Fruit fly (Drosophila melanogaster) whole organism, prepupa: ENCODE results near the gene Rop.
A peak's percentile ranks its signal among the peaks of the same experiment; 100 is the strongest.

Source experiments
- Blimp-1 ChIP-seq: fragments of 200-800 bp; sonication (Bioruptor generic); optimal IDR thresholded peaks from 3 replicates; lab custom pipeline; 2017; ENCODE audit warnings: missing biosample characterization, missing genetic modification characterization, mild to moderate bottlenecking, moderate library complexity, missing genetic modification reagents
- CG10669 ChIP-seq: fragments of 200-800 bp; sonication (Bioruptor generic); optimal IDR thresholded peaks from 3 replicates; lab custom pipeline; 2018; ENCODE audit warnings: missing biosample characterization, mild to moderate bottlenecking, missing genetic modification characterization, moderate library complexity
- CG11902 ChIP-seq: fragments of 200-800 bp; sonication (Bioruptor generic); optimal IDR thresholded peaks from 3 replicates; lab custom pipeline; 2016; ENCODE audit warnings: missing biosample characterization, missing genetic modification characterization
- CG1621 ChIP-seq: fragments of 200-800 bp; sonication (Bioruptor generic); optimal IDR thresholded peaks from 3 replicates; lab custom pipeline; 2018; ENCODE audit warnings: missing biosample characterization, mild to moderate bottlenecking, missing genetic modification characterization
- CG16779 ChIP-seq: fragments of 200-800 bp; sonication (Bioruptor generic); optimal IDR thresholded peaks from 3 replicates; lab custom pipeline; 2017; ENCODE audit warnings: missing biosample characterization, mild to moderate bottlenecking, missing genetic modification characterization
- CG3032 ChIP-seq: fragments of 200-800 bp; optimal IDR thresholded peaks from 2 replicates; lab custom pipeline; 2019; ENCODE audit warnings: missing biosample characterization, mild to moderate bottlenecking, missing genetic modification characterization, moderate library complexity
- CG31627 ChIP-seq: fragments of 200-800 bp; sonication (Bioruptor generic); optimal IDR thresholded peaks from 3 replicates; lab custom pipeline; 2016; ENCODE audit warnings: missing biosample characterization, missing genetic modification characterization
- CG32006 ChIP-seq: fragments of 200-800 bp; sonication (Bioruptor generic); optimal IDR thresholded peaks from 3 replicates; lab custom pipeline; 2017; ENCODE audit warnings: missing biosample characterization, mild to moderate bottlenecking, missing genetic modification characterization
- CG34406 ChIP-seq: fragments of 200-800 bp; sonication (Bioruptor generic); optimal IDR thresholded peaks from 3 replicates; lab custom pipeline; 2016; ENCODE audit warnings: missing biosample characterization, missing genetic modification characterization
- CG3919 ChIP-seq: fragments of 200-800 bp; sonication (Bioruptor generic); optimal IDR thresholded peaks from 3 replicates; lab custom pipeline; 2016; ENCODE audit warnings: missing biosample characterization, missing genetic modification characterization
- CG4318 ChIP-seq: fragments of 200-800 bp; sonication (Bioruptor generic); optimal IDR thresholded peaks from 3 replicates; lab custom pipeline; 2017; ENCODE audit warnings: missing biosample characterization, mild to moderate bottlenecking, missing genetic modification characterization
- CG6163 ChIP-seq: fragments of 200-800 bp; sonication (Bioruptor generic); IDR thresholded peaks from 3 replicates; pipeline ENCODE4 v1.3.6; 2022; ENCODE audit warnings: missing biosample characterization, missing genetic modification characterization
- CG6276 ChIP-seq: fragments of 200-800 bp; sonication (Bioruptor generic); optimal IDR thresholded peaks from 2 replicates; lab custom pipeline; 2017; ENCODE audit warnings: missing biosample characterization, mild to moderate bottlenecking, missing genetic modification characterization
- CG6792 ChIP-seq: fragments of 200-800 bp; sonication (Bioruptor generic); optimal IDR thresholded peaks from 3 replicates; lab custom pipeline; 2016; ENCODE audit warnings: missing biosample characterization, missing genetic modification characterization
- CG6808 ChIP-seq: fragments of 200-800 bp; sonication (Bioruptor generic); optimal IDR thresholded peaks from 3 replicates; lab custom pipeline; 2017; ENCODE audit warnings: missing biosample characterization, missing genetic modification characterization, mild to moderate bottlenecking, moderate library complexity, missing genetic modification reagents
- CG6854 ChIP-seq: fragments of 200-800 bp; sonication (Bioruptor generic); optimal IDR thresholded peaks from 2 replicates; lab custom pipeline; 2017; ENCODE audit warnings: missing biosample characterization, mild to moderate bottlenecking, missing genetic modification characterization
- CG8119 ChIP-seq: fragments of 200-800 bp; sonication (Bioruptor generic); IDR thresholded peaks from 3 replicates; pipeline ENCODE4 v1.3.6; 2022; ENCODE audit warnings: missing biosample characterization, missing genetic modification characterization
- CG8319 ChIP-seq: fragments of 200-800 bp; sonication (Bioruptor generic); optimal IDR thresholded peaks from 3 replicates; lab custom pipeline; 2016; ENCODE audit warnings: missing biosample characterization, missing genetic modification characterization
- CG8632 ChIP-seq: fragments of 200-800 bp; sonication (Bioruptor generic); optimal IDR thresholded peaks from 3 replicates; lab custom pipeline; 2016; ENCODE audit warnings: missing biosample characterization, missing genetic modification characterization
- Eip75B ChIP-seq: fragments of 200-800 bp; sonication (Bioruptor generic); optimal IDR thresholded peaks from 3 replicates; lab custom pipeline; 2016; ENCODE audit warnings: missing biosample characterization, missing genetic modification characterization
- Eip78C ChIP-seq: fragments of 200-800 bp; sonication (Bioruptor generic); peaks from one replicate; lab custom pipeline; 2016; ENCODE audit warnings: missing biosample characterization, missing genetic modification characterization
- Ets21C ChIP-seq: fragments of 200-800 bp; sonication (Bioruptor generic); optimal IDR thresholded peaks from 3 replicates; lab custom pipeline; 2016; ENCODE audit warnings: missing biosample characterization, missing genetic modification characterization
- Hr39 ChIP-seq: fragments of 200-800 bp; sonication (Bioruptor generic); optimal IDR thresholded peaks from 2 replicates; lab custom pipeline; 2016; ENCODE audit warnings: missing biosample characterization, missing genetic modification characterization
- Lpt ChIP-seq: fragments of 200-800 bp; sonication (Bioruptor generic); optimal IDR thresholded peaks from 3 replicates; lab custom pipeline; 2016; ENCODE audit warnings: missing biosample characterization, missing genetic modification characterization
- Met ChIP-seq: fragments of 200-800 bp; sonication (Bioruptor generic); optimal IDR thresholded peaks from 3 replicates; lab custom pipeline; 2016; ENCODE audit warnings: missing biosample characterization, missing genetic modification characterization
- OdsH ChIP-seq: fragments of 200-800 bp; sonication (Bioruptor generic); optimal IDR thresholded peaks from 3 replicates; lab custom pipeline; 2016; ENCODE audit warnings: missing biosample characterization, missing genetic modification characterization
- Smox ChIP-seq: fragments of 200-800 bp; sonication (Bioruptor generic); optimal IDR thresholded peaks from 3 replicates; lab custom pipeline; 2016; ENCODE audit warnings: missing biosample characterization, missing genetic modification characterization
- Sox102F ChIP-seq: fragments of 200-800 bp; sonication (Bioruptor generic); optimal IDR thresholded peaks from 2 replicates; lab custom pipeline; 2016; ENCODE audit warnings: missing biosample characterization, mild to moderate bottlenecking, missing genetic modification characterization
- Sox15 ChIP-seq: fragments of 200-800 bp; sonication (Bioruptor generic); optimal IDR thresholded peaks from 3 replicates; lab custom pipeline; 2016; ENCODE audit warnings: missing biosample characterization, missing genetic modification characterization
- achi ChIP-seq: fragments of 200-800 bp; sonication (Bioruptor generic); optimal IDR thresholded peaks from 3 replicates; lab custom pipeline; 2016; ENCODE audit warnings: missing biosample characterization, missing genetic modification characterization
- cyc ChIP-seq: fragments of 200-800 bp; sonication (Bioruptor generic); optimal IDR thresholded peaks from 3 replicates; lab custom pipeline; 2016; ENCODE audit warnings: missing biosample characterization, missing genetic modification characterization
- dac ChIP-seq: fragments of 200-800 bp; sonication (Bioruptor generic); optimal IDR thresholded peaks from 2 replicates; lab custom pipeline; 2017; ENCODE audit warnings: missing biosample characterization, mild to moderate bottlenecking, missing genetic modification characterization
- dsx ChIP-seq: fragments of 200-800 bp; optimal IDR thresholded peaks from 3 replicates; lab custom pipeline; 2019; ENCODE audit warnings: missing biosample characterization, mild to moderate bottlenecking, missing genetic modification characterization, moderate library complexity; ENCODE audit not compliant: poor library complexity, severe bottlenecking
- esn ChIP-seq: fragments of 200-800 bp; sonication (Bioruptor generic); optimal IDR thresholded peaks from 2 replicates; lab custom pipeline; 2016; ENCODE audit warnings: missing biosample characterization, mild to moderate bottlenecking, missing genetic modification characterization, moderate library complexity
- fd59A ChIP-seq: fragments of 200-800 bp; sonication (Bioruptor generic); optimal IDR thresholded peaks from 2 replicates; lab custom pipeline; 2017; ENCODE audit warnings: missing biosample characterization, mild to moderate bottlenecking, missing genetic modification characterization, missing genetic modification reagents
- fkh ChIP-seq: fragments of 200-800 bp; sonication (Bioruptor generic); optimal IDR thresholded peaks from 3 replicates; lab custom pipeline; 2017; ENCODE audit warnings: missing biosample characterization, mild to moderate bottlenecking, missing genetic modification characterization, moderate library complexity
- lz ChIP-seq: fragments of 200-800 bp; sonication (Bioruptor generic); optimal IDR thresholded peaks from 3 replicates; lab custom pipeline; 2016; ENCODE audit warnings: missing biosample characterization, missing genetic modification characterization
- net ChIP-seq: fragments of 200-800 bp; sonication (Bioruptor generic); optimal IDR thresholded peaks from 3 replicates; lab custom pipeline; 2016; ENCODE audit warnings: missing biosample characterization, missing genetic modification characterization
- pdm3 ChIP-seq: fragments of 200-800 bp; sonication (Bioruptor generic); optimal IDR thresholded peaks from 3 replicates; lab custom pipeline; 2016; ENCODE audit warnings: missing biosample characterization, missing genetic modification characterization
- salr ChIP-seq, 2 experiments: fragments of 200-800 bp; sonication (Bioruptor generic); optimal IDR thresholded peaks; 3 replicates each; lab custom pipeline; 2016 to 2018; ENCODE audit warnings: missing biosample characterization in 2 of 2, missing genetic modification characterization in 2 of 2, mild to moderate bottlenecking in 1 of 2
- svp ChIP-seq: fragments of 200-800 bp; sonication (Bioruptor generic); peaks from one replicate; lab custom pipeline; 2016; ENCODE audit warnings: missing biosample characterization, missing genetic modification characterization
- topi ChIP-seq: fragments of 200-800 bp; sonication (Bioruptor generic); optimal IDR thresholded peaks from 3 replicates; lab custom pipeline; 2016; ENCODE audit warnings: missing biosample characterization, missing genetic modification characterization
- vri ChIP-seq: fragments of 200-800 bp; sonication (Bioruptor generic); optimal IDR thresholded peaks from 3 replicates; lab custom pipeline; 2016; ENCODE audit warnings: missing biosample characterization, mild to moderate bottlenecking, missing genetic modification characterization

Rop gene

DNA sequence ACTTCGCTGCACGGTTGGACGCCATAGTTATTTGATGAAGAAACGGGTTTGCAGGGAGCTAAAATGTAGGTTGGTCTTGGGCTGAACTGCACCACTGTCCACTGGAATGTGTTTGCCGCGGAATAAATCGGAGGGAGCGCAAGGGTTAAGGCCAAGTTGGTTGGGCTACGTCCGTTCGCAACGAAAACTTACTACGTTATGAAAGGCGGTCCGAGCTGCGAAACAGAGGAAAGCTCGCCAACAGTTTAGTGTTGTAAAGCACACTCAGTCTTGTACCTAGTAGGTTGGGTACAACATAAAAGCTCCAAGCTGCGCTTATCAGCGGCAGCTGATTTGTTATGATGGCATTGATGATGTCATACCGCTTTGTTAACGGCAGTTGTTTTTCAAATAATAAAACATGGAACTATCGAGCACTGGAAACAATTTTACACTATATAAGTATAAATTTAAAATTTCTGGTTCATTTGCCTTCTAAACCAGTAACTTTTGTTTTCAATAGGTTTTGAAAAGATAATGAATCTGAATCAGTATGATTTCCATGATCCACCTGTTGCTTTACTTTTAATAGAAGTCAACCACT is 16.5 kb downstream of the Rop start, which contains the start of gene Chd64 (continued):
- no peak for TF ChIP-seq Hr39 (GFP tag; lab: Kevin White, UChicago)
- no peak for TF ChIP-seq CG11902 (GFP tag; lab: Kevin White, UChicago)
- peak; percentile 27 for TF ChIP-seq CG3032
- no peak for TF ChIP-seq OdsH (GFP tag; lab: Kevin White, UChicago)
- TF ChIP-seq topi (GFP tag; lab: Kevin White, UChicago), result peak; percentile 45
- no peak for TF ChIP-seq CG32006 (GFP tag; lab: Kevin White, UChicago)
- TF ChIP-seq achi (GFP tag; lab: Kevin White, UChicago), result no peak
- TF ChIP-seq CG3919 (GFP tag; lab: Kevin White, UChicago), result no peak
- no peak for TF ChIP-seq Ets21C
- peak; percentile 45 for TF ChIP-seq Lpt (GFP tag; lab: Kevin White, UChicago)
- TF ChIP-seq salr (GFP tag; optimal IDR thresholded peaks at IDR 0.05; lab: Kevin White, UChicago), result no peak
- no peak for TF ChIP-seq CG8632
- no peak for TF ChIP-seq cyc (GFP tag; lab: Kevin White, UChicago)
- TF ChIP-seq Sox102F (GFP tag; lab: Kevin White, UChicago), result peak; percentile 61
- TF ChIP-seq CG16779 (tag; lab: Kevin White, UChicago), result peak; percentile 54
- no peak for TF ChIP-seq CG1621
- TF ChIP-seq Met (GFP tag; lab: Kevin White, UChicago), result no peak
- peak; percentile 54 for TF ChIP-seq esn (GFP tag; lab: Kevin White, UChicago)
- no peak for TF ChIP-seq CG6276 (GFP tag; lab: Kevin White, UChicago)
- TF ChIP-seq CG6792 (GFP tag; lab: Kevin White, UChicago), result peak; percentile 47
- TF ChIP-seq CG8119 (GFP tag; lab: Robert Waterston, UW), result 0 out of 3 replicates have a peak, but pooled peaks have one; percentile 30
- TF ChIP-seq pdm3, result no peak
- no peak for TF ChIP-seq dsx (GFP tag; lab: Kevin White, UChicago)
- no peak for TF ChIP-seq dac

dm6 chr3L:4121589-4121988 is 17.2 kb downstream of the Rop start:
- no peak for TF ChIP-seq topi (GFP tag; lab: Kevin White, UChicago)
- TF ChIP-seq dac, result no peak
- TF ChIP-seq svp, result peak; percentile 41
- TF ChIP-seq Eip78C (GFP tag; lab: Kevin White, UChicago), result peak; percentile 52

DNA sequence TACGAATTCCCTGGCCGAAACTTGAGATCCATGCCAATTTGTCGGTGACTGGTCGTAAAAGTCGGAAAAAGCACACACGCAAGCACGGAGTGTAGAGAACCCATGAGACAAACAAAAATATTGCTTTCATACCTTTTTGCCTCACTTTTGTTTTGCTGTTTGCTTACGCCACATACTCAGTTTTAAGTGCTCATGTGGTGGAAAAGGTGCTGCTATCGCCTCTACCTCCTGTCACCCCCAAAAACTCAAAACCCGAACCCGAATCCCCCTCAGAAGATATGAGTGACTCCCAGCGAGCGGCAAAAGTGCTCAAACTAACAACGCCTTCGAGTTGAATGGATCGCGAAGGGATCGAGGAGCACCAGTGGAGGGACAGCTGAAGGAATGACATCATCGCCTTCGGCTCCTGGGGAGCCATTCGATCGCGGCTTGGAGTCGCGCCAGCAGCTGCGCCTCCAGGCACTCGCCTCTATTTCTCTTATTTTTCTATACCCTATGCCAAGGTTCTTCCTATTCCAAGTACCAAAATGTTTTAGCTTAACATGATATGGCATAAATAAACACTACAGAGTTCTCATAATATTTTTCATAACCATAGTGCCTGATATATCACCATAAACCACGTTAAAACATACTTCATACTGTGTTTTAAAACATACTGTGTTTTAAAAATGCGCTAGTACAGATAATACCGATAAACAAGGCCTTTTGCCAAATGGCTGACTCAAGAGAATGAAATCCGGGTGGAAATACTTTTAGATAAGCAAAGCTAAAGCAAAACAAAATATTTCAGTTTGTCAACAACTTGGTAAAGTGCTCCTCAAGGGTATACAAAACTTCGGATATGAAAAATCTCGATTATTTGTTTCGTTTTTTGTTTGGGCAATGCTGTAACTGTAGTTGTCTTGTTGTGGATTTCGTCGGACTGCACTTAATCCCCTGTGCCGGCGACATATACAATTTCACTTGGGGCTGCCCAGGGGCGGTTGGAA is 18.1 kb downstream of the Rop start:
- TF ChIP-seq vri (GFP tag; lab: Kevin White, UChicago) (peak; percentile 89), CG10669 (GFP tag; lab: Kevin White, UChicago) (no peak), Met (GFP tag; lab: Kevin White, UChicago) (peak; percentile 34), Blimp-1 (GFP tag; lab: Kevin White, UChicago) (no peak), CG6808 (GFP tag; lab: Kevin White, UChicago) (no peak), Hr39 (GFP tag; lab: Kevin White, UChicago) (peak; percentile 5), CG6276 (GFP tag; lab: Kevin White, UChicago) (no peak), CG6163 (GFP tag; lab: Robert Waterston, UW) (no peak), CG8319 (GFP tag; lab: Kevin White, UChicago) (no peak), CG8632 (no peak), Smox (no peak), Lpt (GFP tag; lab: Kevin White, UChicago) (no peak), CG16779 (tag; lab: Kevin White, UChicago) (no peak), OdsH (GFP tag; lab: Kevin White, UChicago) (peak; percentile 3), fkh (GFP tag; lab: Kevin White, UChicago) (peak; percentile 29), CG6792 (GFP tag; lab: Kevin White, UChicago) (no peak), lz (peak; percentile 21), dac (no peak), Sox15 (no peak), CG6854 (GFP tag; lab: Kevin White, UChicago) (no peak), CG8119 (GFP tag; lab: Robert Waterston, UW) (no peak), CG3032 (no peak), Sox102F (GFP tag; lab: Kevin White, UChicago) (peak; percentile 12), svp (peak; percentile 17), net (peak; percentile 9), CG34406 (GFP tag; lab: Kevin White, UChicago) (no peak), CG31627 (GFP tag; lab: Kevin White, UChicago) (peak; percentile 12), Eip75B (no peak), fd59A (no peak), CG1621 (no peak), CG4318 (GFP tag; lab: Kevin White, UChicago) (no peak), Eip78C (GFP tag; lab: Kevin White, UChicago) (peak; percentile 62)
